Worm (Caenorhabditis elegans) whole organism, L4/young adult: ENCODE data around the gene F35A5.1.

ENCODE experiments used
- W03F9.2 ChIP-seq: fragments of 150-350 bp; optimal IDR thresholded peaks from 2 replicates; lab custom pipeline; 2014; ENCODE audit warnings: missing biosample characterization, missing genetic modification characterization
- dao-5 ChIP-seq: sonication (generic microtip); optimal IDR thresholded peaks from 2 replicates; lab custom pipeline; 2016; ENCODE audit warnings: missing genotype, missing genetic modification characterization, moderate library complexity, missing compliant biosample characterization
- him-1 ChIP-seq: sonication (generic microtip); optimal IDR thresholded peaks from 2 replicates; lab custom pipeline; 2016; ENCODE audit warnings: missing genotype, missing genetic modification reagents, missing genetic modification characterization, missing compliant biosample characterization

DNA sequence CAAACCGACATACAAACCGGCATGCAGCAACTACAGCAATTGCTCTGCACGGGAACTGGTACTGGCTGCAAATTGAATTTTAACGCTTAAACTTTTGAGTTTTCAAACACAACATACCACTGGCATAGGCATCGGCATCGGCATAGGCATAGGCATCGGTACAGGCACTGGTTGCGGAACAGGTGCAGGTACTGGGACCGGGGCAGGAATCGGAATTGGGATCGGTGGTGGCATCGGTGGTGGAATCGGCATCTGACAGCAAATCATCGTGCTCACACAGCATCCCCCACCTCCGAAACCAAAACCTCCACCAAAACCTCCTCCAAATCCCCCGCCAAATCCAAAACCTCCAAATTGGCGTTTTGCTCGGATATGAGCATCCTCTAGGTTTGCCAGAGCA lies 13.1 kb upstream of the F35A5.1 start:
- TF ChIP-seq him-1 (no peak), W03F9.2 (tag; lab: Kevin White, UChicago) (no peak), dao-5 (tag; lab: Kevin White, UChicago) (no peak)
